Fruit fly (Drosophila melanogaster) whole organism, prepupa: ENCODE data around the gene Antp.

ENCODE experiments used
- CG11294 ChIP-seq: fragments of 200-800 bp; sonication (Bioruptor generic); IDR thresholded peaks from 2 replicates; pipeline ENCODE4 v1.3.6; 2022; ENCODE audit warnings: missing biosample characterization, missing genetic modification characterization
- CG16779 ChIP-seq: fragments of 200-800 bp; sonication (Bioruptor generic); optimal IDR thresholded peaks from 3 replicates; lab custom pipeline; 2017; ENCODE audit warnings: missing biosample characterization, mild to moderate bottlenecking, missing genetic modification characterization
- CG32006 ChIP-seq: fragments of 200-800 bp; sonication (Bioruptor generic); optimal IDR thresholded peaks from 3 replicates; lab custom pipeline; 2017; ENCODE audit warnings: missing biosample characterization, mild to moderate bottlenecking, missing genetic modification characterization
- CG34406 ChIP-seq: fragments of 200-800 bp; sonication (Bioruptor generic); optimal IDR thresholded peaks from 3 replicates; lab custom pipeline; 2016; ENCODE audit warnings: missing biosample characterization, missing genetic modification characterization
- CG4318 ChIP-seq: fragments of 200-800 bp; sonication (Bioruptor generic); optimal IDR thresholded peaks from 3 replicates; lab custom pipeline; 2017; ENCODE audit warnings: missing biosample characterization, mild to moderate bottlenecking, missing genetic modification characterization
- Eip75B ChIP-seq: fragments of 200-800 bp; sonication (Bioruptor generic); optimal IDR thresholded peaks from 3 replicates; lab custom pipeline; 2016; ENCODE audit warnings: missing biosample characterization, missing genetic modification characterization
- Lpt ChIP-seq: fragments of 200-800 bp; sonication (Bioruptor generic); optimal IDR thresholded peaks from 3 replicates; lab custom pipeline; 2016; ENCODE audit warnings: missing biosample characterization, missing genetic modification characterization
- Sox102F ChIP-seq: fragments of 200-800 bp; sonication (Bioruptor generic); optimal IDR thresholded peaks from 2 replicates; lab custom pipeline; 2016; ENCODE audit warnings: missing biosample characterization, mild to moderate bottlenecking, missing genetic modification characterization
- fd85E ChIP-seq: fragments of 200-800 bp; sonication (Bioruptor generic); optimal IDR thresholded peaks from 3 replicates; lab custom pipeline; 2016; ENCODE audit warnings: missing biosample characterization, missing genetic modification characterization
- spab ChIP-seq: fragments of 200-800 bp; sonication (Bioruptor generic); optimal IDR thresholded peaks from 2 replicates; lab custom pipeline; 2017; ENCODE audit warnings: missing biosample characterization, mild to moderate bottlenecking, missing genetic modification characterization, missing genetic modification reagents

DNA sequence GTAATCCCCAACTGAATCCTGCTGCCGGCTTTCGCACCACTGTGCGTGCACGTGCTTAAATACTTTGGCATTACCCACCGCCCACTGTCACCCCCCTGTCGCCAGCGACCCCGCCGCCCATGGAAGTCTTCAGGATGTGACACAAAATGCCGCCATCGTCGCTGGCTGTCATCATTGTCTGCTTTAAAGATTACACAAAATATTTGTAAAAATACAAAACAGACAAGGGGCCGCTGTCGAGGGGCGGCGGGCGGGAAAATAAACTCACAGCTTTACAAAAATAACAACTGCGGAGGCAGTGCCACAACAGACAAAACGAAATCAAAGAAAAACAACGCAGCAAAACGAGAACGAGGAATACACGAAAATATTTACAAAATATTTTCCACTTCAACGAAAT, 80.8 kb downstream of the Antp start:
- TF ChIP-seq CG11294 (no peak), CG32006 (GFP tag; lab: Kevin White, UChicago) (no peak), spab (no peak), Eip75B (GFP tag; lab: Kevin White, UChicago) (no peak), Lpt (no peak), CG4318 (no peak), Sox102F (GFP tag; lab: Kevin White, UChicago) (no peak), fd85E (GFP tag; lab: Kevin White, UChicago) (no peak), CG34406 (GFP tag; lab: Kevin White, UChicago) (no peak), CG16779 (tag; lab: Kevin White, UChicago) (no peak)
